Fruit fly (Drosophila melanogaster) whole organism: ENCODE measurements around the gene amrt.

Source experiments
- CG8478 ChIP-seq: fragments of >200 bp; optimal IDR thresholded peaks from 2 replicates; lab custom pipeline; 2018; ENCODE audit warnings: inconsistent platforms
- Dll ChIP-seq: fragments of >200 bp; optimal IDR thresholded peaks from 2 replicates; lab custom pipeline; 2017
- pan ChIP-seq: fragments of >200 bp; optimal IDR thresholded peaks from 2 replicates; lab custom pipeline; 2017
- psq ChIP-seq: fragments of >200 bp; optimal IDR thresholded peaks from 2 replicates; lab custom pipeline; 2017
- usp ChIP-seq: fragments of >200 bp; optimal IDR thresholded peaks from 2 replicates; lab custom pipeline; 2017; ENCODE audit warnings: missing biosample characterization, missing genetic modification characterization, mixed read lengths

- TF ChIP-seq pan (lab: Kevin White, UChicago): no peak
- TF ChIP-seq usp (GFP tag; lab: Kevin White, UChicago): no peak
- no peak for TF ChIP-seq psq (lab: Kevin White, UChicago)
- no peak for TF ChIP-seq Dll (lab: Kevin White, UChicago)
- TF ChIP-seq CG8478: no peak
Observed at dm6 chrX:13817418-13818171, 35.3 kb downstream of the amrt start.
